Fruit fly (Drosophila melanogaster): ENCODE measurements around the gene CG11714.

Gene CG11714

dm6 chr3L:11536132-11536531 lies 13.6 kb upstream of the CG11714 start:
- TF ChIP-seq CG8478 (optimal IDR thresholded peaks at IDR 0.05): no peak
- TF ChIP-seq Dll (optimal IDR thresholded peaks at IDR 0.05): no peak
- no peak for TF ChIP-seq pan (optimal IDR thresholded peaks at IDR 0.05)
- no peak for TF ChIP-seq EcR (GFP tag; optimal IDR thresholded peaks at IDR 0.05)

dm6 chr3L:11534391-11535246 lies 12.1 kb upstream of the CG11714 start:
- TF ChIP-seq CG8478 (optimal IDR thresholded peaks at IDR 0.05): no peak
- no peak for TF ChIP-seq usp (GFP tag; optimal IDR thresholded peaks at IDR 0.05)
- no peak for TF ChIP-seq EcR (GFP tag; optimal IDR thresholded peaks at IDR 0.05)
- no peak for TF ChIP-seq psq (optimal IDR thresholded peaks at IDR 0.05)

- TF ChIP-seq EcR (GFP tag; optimal IDR thresholded peaks at IDR 0.05) (no peak), usp (GFP tag; optimal IDR thresholded peaks at IDR 0.05) (no peak), psq (optimal IDR thresholded peaks at IDR 0.05) (no peak), Dll (optimal IDR thresholded peaks at IDR 0.05) (no peak), pan (optimal IDR thresholded peaks at IDR 0.05) (no peak), CG8478 (optimal IDR thresholded peaks at IDR 0.05) (no peak)
These were observed 11.3 kb upstream of the CG11714 start for dm6 chr3L:11533704-11534319.

dm6 chr3L:11531994-11532732 lies 9.7 kb upstream of the CG11714 start:
- TF ChIP-seq CG8478 (optimal IDR thresholded peaks at IDR 0.05) (no peak), Dll (optimal IDR thresholded peaks at IDR 0.05) (no peak), EcR (GFP tag; optimal IDR thresholded peaks at IDR 0.05) (no peak), usp (GFP tag; optimal IDR thresholded peaks at IDR 0.05) (no peak), pan (optimal IDR thresholded peaks at IDR 0.05) (no peak), psq (optimal IDR thresholded peaks at IDR 0.05) (no peak)

- TF ChIP-seq usp (GFP tag; optimal IDR thresholded peaks at IDR 0.05) (no peak), Dll (optimal IDR thresholded peaks at IDR 0.05) (no peak), psq (optimal IDR thresholded peaks at IDR 0.05) (no peak), CG8478 (optimal IDR thresholded peaks at IDR 0.05) (no peak), pan (optimal IDR thresholded peaks at IDR 0.05) (no peak), EcR (GFP tag; optimal IDR thresholded peaks at IDR 0.05) (no peak)
These were observed 8.8 kb upstream of the CG11714 start for dm6 chr3L:11531300-11531699.

- no peak for TF ChIP-seq EcR (GFP tag; optimal IDR thresholded peaks at IDR 0.05)
- no peak for TF ChIP-seq CG8478 (optimal IDR thresholded peaks at IDR 0.05)
- TF ChIP-seq pan (optimal IDR thresholded peaks at IDR 0.05): no peak
- no peak for TF ChIP-seq Dll (optimal IDR thresholded peaks at IDR 0.05)
- no peak for TF ChIP-seq psq (optimal IDR thresholded peaks at IDR 0.05)
- no peak for TF ChIP-seq usp (GFP tag; optimal IDR thresholded peaks at IDR 0.05)
These were observed 7.9 kb upstream of the CG11714 start for dm6 chr3L:11530370-11530769.

dm6 chr3L:11529707-11530106 lies 7.2 kb upstream of the CG11714 start:
- no peak for TF ChIP-seq usp (GFP tag; optimal IDR thresholded peaks at IDR 0.05)

dm6 chr3L:11528397-11528923 lies 5.9 kb upstream of the CG11714 start:
- no peak for TF ChIP-seq pan (optimal IDR thresholded peaks at IDR 0.05)
- TF ChIP-seq Dll (optimal IDR thresholded peaks at IDR 0.05): no peak
- no peak for TF ChIP-seq CG8478 (optimal IDR thresholded peaks at IDR 0.05)

dm6 chr3L:11526644-11527184 lies 4.2 kb upstream of the CG11714 start:
- TF ChIP-seq pan (optimal IDR thresholded peaks at IDR 0.05) (no peak), usp (GFP tag; optimal IDR thresholded peaks at IDR 0.05) (no peak), psq (optimal IDR thresholded peaks at IDR 0.05) (no peak), Dll (optimal IDR thresholded peaks at IDR 0.05) (no peak), EcR (GFP tag; optimal IDR thresholded peaks at IDR 0.05) (no peak), CG8478 (optimal IDR thresholded peaks at IDR 0.05) (no peak)

dm6 chr3L:11525765-11526164 lies 3.3 kb upstream of the CG11714 start:
- no peak for TF ChIP-seq psq (optimal IDR thresholded peaks at IDR 0.05)
- TF ChIP-seq CG8478 (optimal IDR thresholded peaks at IDR 0.05): no peak
- TF ChIP-seq usp (GFP tag; optimal IDR thresholded peaks at IDR 0.05): no peak
- no peak for TF ChIP-seq EcR (GFP tag; optimal IDR thresholded peaks at IDR 0.05)
- TF ChIP-seq Dll (optimal IDR thresholded peaks at IDR 0.05): no peak
- no peak for TF ChIP-seq pan (optimal IDR thresholded peaks at IDR 0.05)

dm6 chr3L:11523286-11523685 lies 773 bp upstream of the CG11714 start:
- no peak for TF ChIP-seq CG8478 (optimal IDR thresholded peaks at IDR 0.05)
- no peak for TF ChIP-seq usp (GFP tag; optimal IDR thresholded peaks at IDR 0.05)
- TF ChIP-seq Dll (optimal IDR thresholded peaks at IDR 0.05): no peak
- TF ChIP-seq pan (optimal IDR thresholded peaks at IDR 0.05): no peak
- no peak for TF ChIP-seq EcR (GFP tag; optimal IDR thresholded peaks at IDR 0.05)
- TF ChIP-seq psq (optimal IDR thresholded peaks at IDR 0.05): no peak

dm6 chr3L:11516229-11516628 lies 6.3 kb downstream of the CG11714 start:
- TF ChIP-seq pan (optimal IDR thresholded peaks at IDR 0.05) (no peak), CG8478 (optimal IDR thresholded peaks at IDR 0.05) (no peak)
